Worm (Caenorhabditis elegans): ENCODE data around the gene F38B6.6.

Gene F38B6.6

ce11 chrX:6737329-6738008 is 47.6 kb upstream of the F38B6.6 start (continued):
- no peak for TF ChIP-seq F23B12.7 (tag; optimal IDR thresholded peaks at IDR 0.05; ENCODE audit: insufficient read depth)
- TF ChIP-seq F57C9.4 (tag; optimal IDR thresholded peaks at IDR 0.05), result no peak
- TF ChIP-seq F55B11.4 (tag; optimal IDR thresholded peaks at IDR 0.05; ENCODE audit: borderline replicate concordance, insufficient read depth), result no peak
- TF ChIP-seq T26A5.8 (tag; optimal IDR thresholded peaks at IDR 0.05), result no peak
- peak; percentile 78 for TF ChIP-seq die-1 (tag; optimal IDR thresholded peaks at IDR 0.05)
- no peak for TF ChIP-seq F39B2.1 (GFP tag; IDR thresholded peaks at IDR 0.05)
- no peak for TF ChIP-seq sea-2 (GFP tag; IDR thresholded peaks at IDR 0.05)
- peak; percentile 67 for TF ChIP-seq ceh-27 (GFP tag; optimal IDR thresholded peaks at IDR 0.05)
- TF ChIP-seq Y95B8A.8 (GFP tag; IDR thresholded peaks at IDR 0.05), result 0 out of 2 replicates have a peak, but pooled peaks have one; percentile 36
- peak in 1 of 3 experiments; percentile 63 for TF ChIP-seq lin-35 (GFP tag; optimal IDR thresholded peaks at IDR 0.05)
- TF ChIP-seq somi-1 (GFP tag; optimal IDR thresholded peaks at IDR 0.05), result peak; percentile 98
- no peak for TF ChIP-seq akir-1 (GFP tag; optimal IDR thresholded peaks at IDR 0.05)
- no peak for TF ChIP-seq sdz-38 (tag; optimal IDR thresholded peaks at IDR 0.05)
- TF ChIP-seq nhr-120 (GFP tag; IDR thresholded peaks at IDR 0.05), result no peak
- TF ChIP-seq let-607 (tag; optimal IDR thresholded peaks at IDR 0.05), result peak; percentile 4 to 76
- TF ChIP-seq B0019.2 (GFP tag; conservative IDR thresholded peaks at IDR 0.05), result no peak
- peak; percentile 74 for TF ChIP-seq repo-1 (tag; optimal IDR thresholded peaks at IDR 0.05)
- no peak for TF ChIP-seq ztf-6 (GFP tag; IDR thresholded peaks at IDR 0.05)
- no peak for TF ChIP-seq madf-6 (GFP tag; IDR thresholded peaks at IDR 0.05)
- TF ChIP-seq aptf-3 (GFP tag; IDR thresholded peaks at IDR 0.05), result no peak
- TF ChIP-seq attf-6 (GFP tag; IDR thresholded peaks at IDR 0.05), result no peak
- peak; percentile 76; the same call in 1 of the 2 replicates for TF ChIP-seq zfh-2 (GFP tag; conservative IDR thresholded peaks at IDR 0.05)
- TF ChIP-seq ceh-100 (GFP tag; IDR thresholded peaks at IDR 0.05), result no peak
- no peak for TF ChIP-seq B0261.1 (tag; optimal IDR thresholded peaks at IDR 0.05)
- peak; percentile 90; the same call in 1 of the 2 replicates for TF ChIP-seq let-526 (GFP tag; IDR thresholded peaks at IDR 0.05)
- TF ChIP-seq nhr-80 (tag; optimal IDR thresholded peaks at IDR 0.05), result peak; percentile 77
- TF ChIP-seq fkh-3 (tag; optimal IDR thresholded peaks at IDR 0.05), result no peak
- no peak for TF ChIP-seq mel-28 (tag; optimal IDR thresholded peaks at IDR 0.05; ENCODE audit: borderline replicate concordance)

- TF ChIP-seq C06A6.2 (GFP tag; conservative IDR thresholded peaks at IDR 0.05), result 0 out of 2 replicates have a peak, but pooled peaks have one; percentile 21
- no peak for TF ChIP-seq dpl-1 (GFP tag; optimal IDR thresholded peaks at IDR 0.05)
- TF ChIP-seq F22D6.2 (tag; optimal IDR thresholded peaks at IDR 0.05), result no peak
- peak; percentile 23 for TF ChIP-seq madf-10 (tag; optimal IDR thresholded peaks at IDR 0.05)
- TF ChIP-seq ztf-22 (GFP tag; optimal IDR thresholded peaks at IDR 0.05), result peak; percentile 21
- peak; percentile 85 for TF ChIP-seq nhr-80 (tag; optimal IDR thresholded peaks at IDR 0.05)
- TF ChIP-seq die-1 (tag; optimal IDR thresholded peaks at IDR 0.05), result peak; percentile 44
- peak; percentile 63 for TF ChIP-seq chd-7 (tag; optimal IDR thresholded peaks at IDR 0.05)
- 0 out of 2 replicates have a peak, but pooled peaks have one; percentile 18 for TF ChIP-seq B0336.3 (GFP tag; IDR thresholded peaks at IDR 0.05)
- TF ChIP-seq lag-1 (GFP tag; IDR thresholded peaks at IDR 0.05), result no peak
- no peak for TF ChIP-seq aptf-3 (GFP tag; IDR thresholded peaks at IDR 0.05)
- TF ChIP-seq lin-26 (GFP tag; IDR thresholded peaks at IDR 0.05), result peak; percentile 64; the same call in 1 of the 2 replicates
- no peak for TF ChIP-seq F57A8.1 (GFP tag; optimal IDR thresholded peaks at IDR 0.05)
- TF ChIP-seq hmg-1.2 (GFP tag; IDR thresholded peaks at IDR 0.05), result 0 out of 2 replicates have a peak, but pooled peaks have one; percentile 4
- peak; percentile 63 for TF ChIP-seq lin-40 (tag; optimal IDR thresholded peaks at IDR 0.05)
- TF ChIP-seq ceh-40 (GFP tag; IDR thresholded peaks at IDR 0.05), result no peak
- no peak for TF ChIP-seq F49E8.2 (tag; optimal IDR thresholded peaks at IDR 0.05; ENCODE audit: insufficient read depth)
- peak; percentile 24; the same call in 1 of the 2 replicates for TF ChIP-seq ekl-4 (GFP tag; IDR thresholded peaks at IDR 0.05)
- TF ChIP-seq rpc-1 (optimal IDR thresholded peaks at IDR 0.05), result no peak
- TF ChIP-seq rpc-1 (tag; optimal IDR thresholded peaks at IDR 0.05), result no peak
- peak; percentile 61 for TF ChIP-seq ceh-27 (GFP tag; optimal IDR thresholded peaks at IDR 0.05)
- no peak for TF ChIP-seq madf-3 (GFP tag; IDR thresholded peaks at IDR 0.05)
- TF ChIP-seq attf-5 (GFP tag; optimal IDR thresholded peaks at IDR 0.05), result peak; percentile 11
Observed at ce11 chrX:6736358-6736991, 46.6 kb upstream of the F38B6.6 start.

All from whole organism, young adult.